Worm (Caenorhabditis elegans): ENCODE results near the gene F58B4.7.

DNA sequence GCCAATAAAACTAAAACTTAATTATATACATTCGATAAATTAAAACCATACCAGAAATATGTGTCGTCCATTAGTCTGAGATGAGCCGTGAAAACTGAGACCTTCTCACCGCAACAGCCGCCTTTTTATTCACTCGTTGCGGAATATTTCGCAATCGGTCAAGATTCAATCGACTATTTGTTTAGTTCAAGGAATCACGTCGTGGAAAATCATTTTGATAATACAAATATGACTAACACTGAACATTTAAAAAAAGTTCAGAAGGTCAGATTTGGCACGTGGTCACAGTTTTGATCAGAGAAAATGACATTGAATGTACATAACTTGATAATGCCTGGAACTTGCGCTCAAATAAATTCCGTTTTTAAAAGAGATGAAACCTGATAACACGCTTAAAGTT is 15.6 kb upstream of the F58B4.7 start, which contains the start of gene F17C11.11:
- no peak for TF ChIP-seq ref-1 (GFP tag; conservative IDR thresholded peaks at IDR 0.05)
- no peak for TF ChIP-seq tab-1 (GFP tag; IDR thresholded peaks at IDR 0.05)
